Worm (Caenorhabditis elegans): Measurements from ENCODE around the gene clec-61.

clec-61 gene

ce11 chrII:10502491-10503063 lies 12.2 kb upstream of the clec-61 start, which contains the start of gene myrf-1 (continued):
- TF ChIP-seq pbrm-1 (GFP tag; IDR thresholded peaks at IDR 0.05) (peak; percentile 69; the same call in 1 of the 2 replicates), ZK185.1 (tag; optimal IDR thresholded peaks at IDR 0.05; ENCODE audit: poor library complexity, severe bottlenecking) (peak; percentile 39), ccch-3 (GFP tag; optimal IDR thresholded peaks at IDR 0.05) (no peak), Y79H2A.3 (GFP tag; conservative IDR thresholded peaks at IDR 0.05) (no peak), pha-4 (tag; optimal IDR thresholded peaks at IDR 0.05) (no peak), dpff-1 (tag; optimal IDR thresholded peaks at IDR 0.05) (no peak), lin-40 (tag; optimal IDR thresholded peaks at IDR 0.05) (peak; percentile 73), aptf-3 (GFP tag; IDR thresholded peaks at IDR 0.05) (no peak), ceh-27 (GFP tag; optimal IDR thresholded peaks at IDR 0.05) (peak; percentile 74), rcor-1 (GFP tag; IDR thresholded peaks at IDR 0.05) (0 out of 2 replicates have a peak, but pooled peaks have one; percentile 47), ets-4 (GFP tag; optimal IDR thresholded peaks at IDR 0.05) (peak; percentile 64), ztf-28 (GFP tag; IDR thresholded peaks at IDR 0.05) (no peak), ztf-22 (GFP tag; optimal IDR thresholded peaks at IDR 0.05) (no peak), efl-1 (GFP tag; optimal IDR thresholded peaks at IDR 0.05) (no peak), ama-1 (optimal IDR thresholded peaks at IDR 0.05) (no peak), ama-1 (GFP tag; optimal IDR thresholded peaks at IDR 0.05) (no peak), madf-10 (tag; optimal IDR thresholded peaks at IDR 0.05) (peak; percentile 57), akir-1 (GFP tag; optimal IDR thresholded peaks at IDR 0.05) (peak; percentile 21), him-1 (tag; optimal IDR thresholded peaks at IDR 0.05) (no peak), ztf-25 (GFP tag; IDR thresholded peaks at IDR 0.05) (no peak), nfya-2 (GFP tag; IDR thresholded peaks at IDR 0.05) (no peak), D2030.7 (GFP tag; IDR thresholded peaks at IDR 0.05) (no peak), zfh-2 (GFP tag; conservative IDR thresholded peaks at IDR 0.05) (peak; percentile 100), B0019.2 (GFP tag; conservative IDR thresholded peaks at IDR 0.05) (no peak), C06A6.2 (GFP tag; conservative IDR thresholded peaks at IDR 0.05) (peak; percentile 45), ceh-91 (GFP tag; IDR thresholded peaks at IDR 0.05) (no peak), attf-6 (GFP tag; IDR thresholded peaks at IDR 0.05) (no peak), hrde-1 (tag; optimal IDR thresholded peaks at IDR 0.05; ENCODE audit: borderline replicate concordance) (no peak), hmg-20 (GFP tag; IDR thresholded peaks at IDR 0.05) (peak; percentile 40), xnd-1 (tag; optimal IDR thresholded peaks at IDR 0.05) (no peak), Y95B8A.8 (GFP tag; IDR thresholded peaks at IDR 0.05) (no peak), let-526 (GFP tag; IDR thresholded peaks at IDR 0.05) (no peak; the same call in 1 of the 2 replicates), cebp-1 (GFP tag; IDR thresholded peaks at IDR 0.05) (peak; percentile 25; the same call in 1 of the 2 replicates), cebp-1 (tag; optimal IDR thresholded peaks at IDR 0.05) (peak; percentile 84), nfyb-1 (GFP tag; IDR thresholded peaks at IDR 0.05) (peak; percentile 75; the same call in 1 of the 2 replicates), madf-3 (GFP tag; IDR thresholded peaks at IDR 0.05) (no peak; the same call in 1 of the 2 replicates), snpc-3.4 (tag; optimal IDR thresholded peaks at IDR 0.05) (no peak), nhr-27 (tag; optimal IDR thresholded peaks at IDR 0.05) (no peak), snpc-1.1 (tag; optimal IDR thresholded peaks at IDR 0.05; ENCODE audit: insufficient read depth) (no peak), lag-1 (GFP tag; IDR thresholded peaks at IDR 0.05) (no peak), lin-54 (GFP tag; optimal IDR thresholded peaks at IDR 0.05) (peak; percentile 50), hlh-26 (GFP tag; conservative IDR thresholded peaks at IDR 0.05) (no peak), K11D2.4 (GFP tag; IDR thresholded peaks at IDR 0.05) (peak; percentile 65; the same call in 1 of the 2 replicates)

All from whole organism, young adult.